Fruit fly (Drosophila melanogaster) whole organism, prepupa: ENCODE measurements around the gene zf30C.

ENCODE experiments used
- CG10631 ChIP-seq: fragments of 200-800 bp; sonication (Bioruptor generic); optimal IDR thresholded peaks from 2 replicates; lab custom pipeline; 2016; ENCODE audit warnings: missing biosample characterization, missing genetic modification characterization
- CG11294 ChIP-seq: fragments of 200-800 bp; sonication (Bioruptor generic); IDR thresholded peaks from 2 replicates; pipeline ENCODE4 v1.3.6; 2022; ENCODE audit warnings: missing biosample characterization, missing genetic modification characterization
- CG11762 ChIP-seq: fragments of 200-800 bp; sonication (Bioruptor generic); optimal IDR thresholded peaks from 3 replicates; lab custom pipeline; 2016; ENCODE audit warnings: missing biosample characterization, missing genetic modification characterization; ENCODE audit not compliant: insufficient read depth
- CG11902 ChIP-seq: fragments of 200-800 bp; sonication (Bioruptor generic); optimal IDR thresholded peaks from 3 replicates; lab custom pipeline; 2016; ENCODE audit warnings: missing biosample characterization, missing genetic modification characterization
- CG15336 ChIP-seq: fragments of 200-800 bp; sonication (Bioruptor generic); IDR thresholded peaks from 2 replicates; pipeline ENCODE4 v1.3.6; 2022; ENCODE audit warnings: missing biosample characterization, missing genetic modification characterization
- CG1621 ChIP-seq: fragments of 200-800 bp; sonication (Bioruptor generic); optimal IDR thresholded peaks from 3 replicates; lab custom pipeline; 2018; ENCODE audit warnings: missing biosample characterization, mild to moderate bottlenecking, missing genetic modification characterization
- CG16779 ChIP-seq: fragments of 200-800 bp; sonication (Bioruptor generic); optimal IDR thresholded peaks from 3 replicates; lab custom pipeline; 2017; ENCODE audit warnings: missing biosample characterization, mild to moderate bottlenecking, missing genetic modification characterization
- CG3032 ChIP-seq: fragments of 200-800 bp; optimal IDR thresholded peaks from 2 replicates; lab custom pipeline; 2019; ENCODE audit warnings: missing biosample characterization, mild to moderate bottlenecking, missing genetic modification characterization, moderate library complexity
- CG31627 ChIP-seq: fragments of 200-800 bp; sonication (Bioruptor generic); optimal IDR thresholded peaks from 3 replicates; lab custom pipeline; 2016; ENCODE audit warnings: missing biosample characterization, missing genetic modification characterization
- CG32006 ChIP-seq: fragments of 200-800 bp; sonication (Bioruptor generic); optimal IDR thresholded peaks from 3 replicates; lab custom pipeline; 2017; ENCODE audit warnings: missing biosample characterization, mild to moderate bottlenecking, missing genetic modification characterization
- CG34406 ChIP-seq: fragments of 200-800 bp; sonication (Bioruptor generic); optimal IDR thresholded peaks from 3 replicates; lab custom pipeline; 2016; ENCODE audit warnings: missing biosample characterization, missing genetic modification characterization
- CG4318 ChIP-seq: fragments of 200-800 bp; sonication (Bioruptor generic); optimal IDR thresholded peaks from 3 replicates; lab custom pipeline; 2017; ENCODE audit warnings: missing biosample characterization, mild to moderate bottlenecking, missing genetic modification characterization
- CG6276 ChIP-seq: fragments of 200-800 bp; sonication (Bioruptor generic); optimal IDR thresholded peaks from 2 replicates; lab custom pipeline; 2017; ENCODE audit warnings: missing biosample characterization, mild to moderate bottlenecking, missing genetic modification characterization
- CG6792 ChIP-seq: fragments of 200-800 bp; sonication (Bioruptor generic); optimal IDR thresholded peaks from 3 replicates; lab custom pipeline; 2016; ENCODE audit warnings: missing biosample characterization, missing genetic modification characterization
- CG6808 ChIP-seq: fragments of 200-800 bp; sonication (Bioruptor generic); optimal IDR thresholded peaks from 3 replicates; lab custom pipeline; 2017; ENCODE audit warnings: missing biosample characterization, missing genetic modification characterization, mild to moderate bottlenecking, moderate library complexity, missing genetic modification reagents
- CG7368 ChIP-seq: fragments of 200-800 bp; sonication (Bioruptor generic); optimal IDR thresholded peaks from 3 replicates; lab custom pipeline; 2016; ENCODE audit warnings: missing biosample characterization, missing genetic modification characterization
- CG8319 ChIP-seq: fragments of 200-800 bp; sonication (Bioruptor generic); optimal IDR thresholded peaks from 3 replicates; lab custom pipeline; 2016; ENCODE audit warnings: missing biosample characterization, missing genetic modification characterization
- CG8632 ChIP-seq: fragments of 200-800 bp; sonication (Bioruptor generic); optimal IDR thresholded peaks from 3 replicates; lab custom pipeline; 2016; ENCODE audit warnings: missing biosample characterization, missing genetic modification characterization
- CG9139 ChIP-seq: fragments of 200-800 bp; sonication (Bioruptor generic); optimal IDR thresholded peaks from 3 replicates; lab custom pipeline; 2017; ENCODE audit warnings: missing biosample characterization, mild to moderate bottlenecking, missing genetic modification characterization
- Eip75B ChIP-seq: fragments of 200-800 bp; sonication (Bioruptor generic); optimal IDR thresholded peaks from 3 replicates; lab custom pipeline; 2016; ENCODE audit warnings: missing biosample characterization, missing genetic modification characterization
- Eip78C ChIP-seq: fragments of 200-800 bp; sonication (Bioruptor generic); peaks from one replicate; lab custom pipeline; 2016; ENCODE audit warnings: missing biosample characterization, missing genetic modification characterization
- Eip93F ChIP-seq: fragments of 200-800 bp; sonication (Bioruptor generic); optimal IDR thresholded peaks from 2 replicates; lab custom pipeline; 2016; ENCODE audit warnings: missing biosample characterization, mild to moderate bottlenecking, missing genetic modification characterization
- Ets21C ChIP-seq: fragments of 200-800 bp; sonication (Bioruptor generic); optimal IDR thresholded peaks from 3 replicates; lab custom pipeline; 2016; ENCODE audit warnings: missing biosample characterization, missing genetic modification characterization
- Ets96B ChIP-seq: fragments of 200-800 bp; optimal IDR thresholded peaks from 2 replicates; lab custom pipeline; 2019; ENCODE audit warnings: missing biosample characterization, mild to moderate bottlenecking, missing genetic modification characterization, moderate library complexity
- Gug ChIP-seq: fragments of 200-800 bp; sonication (Bioruptor generic); IDR thresholded peaks from 2 replicates; pipeline ENCODE4 v1.3.6; 2022; ENCODE audit warnings: missing biosample characterization, missing genetic modification characterization
- Hr39 ChIP-seq: fragments of 200-800 bp; sonication (Bioruptor generic); optimal IDR thresholded peaks from 2 replicates; lab custom pipeline; 2016; ENCODE audit warnings: missing biosample characterization, missing genetic modification characterization
- Hr4 ChIP-seq: fragments of 200-800 bp; sonication (Bioruptor generic); optimal IDR thresholded peaks from 3 replicates; lab custom pipeline; 2016; ENCODE audit warnings: missing biosample characterization, missing genetic modification characterization
- Lpt ChIP-seq: fragments of 200-800 bp; sonication (Bioruptor generic); optimal IDR thresholded peaks from 3 replicates; lab custom pipeline; 2016; ENCODE audit warnings: missing biosample characterization, missing genetic modification characterization
- Met ChIP-seq: fragments of 200-800 bp; sonication (Bioruptor generic); optimal IDR thresholded peaks from 3 replicates; lab custom pipeline; 2016; ENCODE audit warnings: missing biosample characterization, missing genetic modification characterization
- Sox102F ChIP-seq: fragments of 200-800 bp; sonication (Bioruptor generic); optimal IDR thresholded peaks from 2 replicates; lab custom pipeline; 2016; ENCODE audit warnings: missing biosample characterization, mild to moderate bottlenecking, missing genetic modification characterization
- Sox15 ChIP-seq: fragments of 200-800 bp; sonication (Bioruptor generic); optimal IDR thresholded peaks from 3 replicates; lab custom pipeline; 2016; ENCODE audit warnings: missing biosample characterization, missing genetic modification characterization
- achi ChIP-seq: fragments of 200-800 bp; sonication (Bioruptor generic); optimal IDR thresholded peaks from 3 replicates; lab custom pipeline; 2016; ENCODE audit warnings: missing biosample characterization, missing genetic modification characterization
- acj6 ChIP-seq: fragments of 200-800 bp; sonication (Bioruptor generic); optimal IDR thresholded peaks from 3 replicates; lab custom pipeline; 2016; ENCODE audit warnings: missing biosample characterization, missing genetic modification characterization
- cyc ChIP-seq: fragments of 200-800 bp; sonication (Bioruptor generic); optimal IDR thresholded peaks from 3 replicates; lab custom pipeline; 2016; ENCODE audit warnings: missing biosample characterization, missing genetic modification characterization
- dac ChIP-seq: fragments of 200-800 bp; sonication (Bioruptor generic); optimal IDR thresholded peaks from 2 replicates; lab custom pipeline; 2017; ENCODE audit warnings: missing biosample characterization, mild to moderate bottlenecking, missing genetic modification characterization
- dsx ChIP-seq: fragments of 200-800 bp; optimal IDR thresholded peaks from 3 replicates; lab custom pipeline; 2019; ENCODE audit warnings: missing biosample characterization, mild to moderate bottlenecking, missing genetic modification characterization, moderate library complexity; ENCODE audit not compliant: poor library complexity, severe bottlenecking
- eg ChIP-seq: fragments of 200-800 bp; sonication (Bioruptor generic); IDR thresholded peaks from 3 replicates; pipeline ENCODE4 v1.3.6; 2022; ENCODE audit warnings: missing biosample characterization, missing genetic modification characterization
- esn ChIP-seq: fragments of 200-800 bp; sonication (Bioruptor generic); optimal IDR thresholded peaks from 2 replicates; lab custom pipeline; 2016; ENCODE audit warnings: missing biosample characterization, mild to moderate bottlenecking, missing genetic modification characterization, moderate library complexity
- fd59A ChIP-seq: fragments of 200-800 bp; sonication (Bioruptor generic); optimal IDR thresholded peaks from 2 replicates; lab custom pipeline; 2017; ENCODE audit warnings: missing biosample characterization, mild to moderate bottlenecking, missing genetic modification characterization, missing genetic modification reagents
- lz ChIP-seq: fragments of 200-800 bp; sonication (Bioruptor generic); optimal IDR thresholded peaks from 3 replicates; lab custom pipeline; 2016; ENCODE audit warnings: missing biosample characterization, missing genetic modification characterization
- pdm3 ChIP-seq: fragments of 200-800 bp; sonication (Bioruptor generic); optimal IDR thresholded peaks from 3 replicates; lab custom pipeline; 2016; ENCODE audit warnings: missing biosample characterization, missing genetic modification characterization
- salr ChIP-seq, 2 experiments: fragments of 200-800 bp; sonication (Bioruptor generic); optimal IDR thresholded peaks; 3 replicates each; lab custom pipeline; 2016 to 2018; ENCODE audit warnings: missing biosample characterization in 2 of 2, missing genetic modification characterization in 2 of 2, mild to moderate bottlenecking in 1 of 2
- spab ChIP-seq: fragments of 200-800 bp; sonication (Bioruptor generic); optimal IDR thresholded peaks from 2 replicates; lab custom pipeline; 2017; ENCODE audit warnings: missing biosample characterization, mild to moderate bottlenecking, missing genetic modification characterization, missing genetic modification reagents
- svp ChIP-seq: fragments of 200-800 bp; sonication (Bioruptor generic); peaks from one replicate; lab custom pipeline; 2016; ENCODE audit warnings: missing biosample characterization, missing genetic modification characterization
- vri ChIP-seq: fragments of 200-800 bp; sonication (Bioruptor generic); optimal IDR thresholded peaks from 3 replicates; lab custom pipeline; 2016; ENCODE audit warnings: missing biosample characterization, mild to moderate bottlenecking, missing genetic modification characterization

zf30C gene

DNA sequence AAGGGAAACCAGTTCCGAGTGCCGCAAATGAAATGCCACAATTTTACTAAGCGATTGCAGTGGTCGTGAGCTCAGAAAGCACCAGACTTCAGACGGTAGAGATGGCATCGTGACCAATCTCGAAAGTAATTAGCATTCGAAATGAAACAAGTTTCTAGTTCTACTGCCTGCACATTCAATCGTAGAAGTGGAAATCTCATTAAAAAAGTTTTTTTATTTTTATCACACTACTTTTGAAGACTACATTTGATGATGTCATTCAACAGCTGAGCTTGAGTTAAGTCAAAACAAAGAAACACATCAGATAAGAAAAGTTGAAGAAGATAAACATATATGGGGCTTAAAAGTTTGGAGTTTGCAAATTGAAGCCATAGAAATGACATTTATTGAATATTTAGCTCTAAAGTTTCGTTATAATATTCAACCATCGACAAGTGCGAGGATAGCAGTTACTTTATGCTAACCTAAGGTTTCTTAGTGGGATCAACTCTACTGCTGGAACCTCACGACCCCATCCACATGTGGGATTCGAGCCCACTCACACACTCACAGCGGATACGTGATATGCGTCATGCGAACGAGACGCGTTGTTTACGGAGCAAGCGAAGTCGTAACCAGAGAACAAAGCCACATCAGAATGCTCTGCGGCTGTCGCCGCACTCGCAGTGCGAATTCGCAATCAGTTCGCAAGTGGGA lies 22.0 kb upstream of the zf30C start, which contains the start of gene CG13117 (continued):
- TF ChIP-seq CG9139 (GFP tag; lab: Kevin White, UChicago) (no peak), Hr4 (GFP tag; lab: Kevin White, UChicago) (peak; percentile 49), CG6276 (GFP tag; lab: Kevin White, UChicago) (peak; percentile 37), Eip75B (GFP tag; lab: Kevin White, UChicago) (peak; percentile 49), CG4318 (peak; percentile 40), Gug (GFP tag; lab: Robert Waterston, UW) (peak; percentile 22; the same call in 1 of the 2 replicates), Ets96B (tag; lab: Kevin White, UChicago) (peak; percentile 25), Hr39 (GFP tag; lab: Kevin White, UChicago) (peak; percentile 48), CG6808 (peak; percentile 50)
- TF ChIP-seq, all 60 proteins: peak for 47

DNA sequence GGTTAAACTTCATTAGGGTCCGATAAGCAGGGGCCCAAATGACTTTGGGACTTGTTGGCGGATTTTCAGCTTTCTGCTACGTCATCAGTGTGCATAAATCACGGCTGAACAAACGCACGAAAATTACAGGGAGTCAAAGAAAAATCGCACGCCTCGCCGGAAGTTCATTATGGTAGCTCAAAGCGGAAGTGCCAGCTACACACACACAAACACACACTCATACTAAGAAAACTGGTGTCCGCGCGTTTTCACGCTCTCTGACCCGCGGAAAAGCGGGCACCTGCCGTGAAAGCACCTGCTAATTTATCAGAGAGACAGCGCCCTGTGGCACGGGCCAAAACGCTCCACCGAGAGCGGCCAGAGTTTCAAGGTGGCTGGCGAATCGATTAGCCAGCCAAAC lies 20.8 kb upstream of the zf30C start:
- no peak for TF ChIP-seq Eip93F (GFP tag; lab: Kevin White, UChicago)
- no peak for TF ChIP-seq CG8632 (GFP tag; lab: Kevin White, UChicago)

DNA sequence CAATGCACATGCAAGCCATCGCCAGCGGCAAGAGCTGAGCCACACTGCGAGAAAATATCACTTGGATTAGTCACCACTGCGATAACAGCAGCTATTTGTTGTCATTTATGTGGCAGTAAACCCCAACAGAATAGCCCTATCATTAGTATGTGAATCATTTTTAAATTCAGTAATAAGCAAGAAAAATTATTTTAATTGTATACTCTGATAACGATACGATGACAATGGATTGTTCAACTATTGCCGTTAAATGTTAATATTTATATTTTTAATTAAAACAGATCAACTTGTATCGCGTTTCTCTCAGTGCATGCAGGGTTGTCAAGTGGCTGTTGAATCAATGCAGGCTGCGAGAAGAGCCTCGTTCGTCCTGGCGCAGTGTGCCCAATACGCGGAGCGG lies 20.3 kb upstream of the zf30C start:
- TF ChIP-seq CG31627 (GFP tag; lab: Kevin White, UChicago) = peak; percentile 37
- TF ChIP-seq CG15336 (GFP tag; lab: Robert Waterston, UW) = no peak
- peak; percentile 2 for TF ChIP-seq CG6808
- TF ChIP-seq CG3032 (tag; lab: Kevin White, UChicago) = peak; percentile 28
- no peak for TF ChIP-seq CG11902
- peak; percentile 29 for TF ChIP-seq CG4318
- no peak for TF ChIP-seq CG11294 (GFP tag; lab: Robert Waterston, UW)
- TF ChIP-seq Hr4 (GFP tag; lab: Kevin White, UChicago) = peak; percentile 56
- TF ChIP-seq CG8632 (GFP tag; lab: Kevin White, UChicago) = peak; percentile 32
- peak; percentile 15 for TF ChIP-seq Sox102F (GFP tag; lab: Kevin White, UChicago)
- TF ChIP-seq cyc (GFP tag; lab: Kevin White, UChicago) = peak; percentile 36
- TF ChIP-seq Sox15 (GFP tag; lab: Kevin White, UChicago) = no peak
- no peak for TF ChIP-seq fd59A (GFP tag; lab: Kevin White, UChicago)
- peak; percentile 77 for TF ChIP-seq Eip78C (GFP tag; lab: Kevin White, UChicago)
- TF ChIP-seq CG16779 (tag; lab: Kevin White, UChicago) = peak; percentile 2
- peak; percentile 68 for TF ChIP-seq CG32006 (GFP tag; lab: Kevin White, UChicago)
- TF ChIP-seq Ets96B (tag; lab: Kevin White, UChicago) = peak; percentile 40
- peak; percentile 56 for TF ChIP-seq pdm3 (GFP tag; lab: Kevin White, UChicago)
- TF ChIP-seq esn (GFP tag; lab: Kevin White, UChicago) = no peak
- peak; percentile 37 for TF ChIP-seq acj6 (GFP tag; lab: Kevin White, UChicago)
- TF ChIP-seq CG1621 (tag; lab: Kevin White, UChicago) = no peak
- no peak for TF ChIP-seq dac (GFP tag; lab: Kevin White, UChicago)
- peak; percentile 45; the same call in 2 of the 3 replicates for TF ChIP-seq eg
- TF ChIP-seq Eip93F (GFP tag; lab: Kevin White, UChicago) = no peak
- peak; percentile 5 for TF ChIP-seq spab (GFP tag; lab: Kevin White, UChicago)
- TF ChIP-seq CG7368 (GFP tag; lab: Kevin White, UChicago) = no peak
- TF ChIP-seq CG8319 (GFP tag; lab: Kevin White, UChicago) = peak; percentile 9
- peak; percentile 21 for TF ChIP-seq Hr39 (GFP tag; lab: Kevin White, UChicago)
- TF ChIP-seq Ets21C (GFP tag; lab: Kevin White, UChicago) = no peak
- TF ChIP-seq vri = no peak
- no peak for TF ChIP-seq salr (GFP tag; optimal IDR thresholded peaks at IDR 0.05; lab: Kevin White, UChicago)
- TF ChIP-seq Met (GFP tag; lab: Kevin White, UChicago) = peak; percentile 25
- TF ChIP-seq dsx (GFP tag; lab: Kevin White, UChicago) = peak; percentile 16
- TF ChIP-seq CG6792 (GFP tag; lab: Kevin White, UChicago) = peak; percentile 4
- no peak for TF ChIP-seq CG11762 (GFP tag; lab: Kevin White, UChicago)
- TF ChIP-seq CG34406 (GFP tag; lab: Kevin White, UChicago) = peak; percentile 39
- peak; percentile 44 for TF ChIP-seq CG10631 (GFP tag; lab: Kevin White, UChicago)
- TF ChIP-seq Gug (GFP tag; lab: Robert Waterston, UW) = peak; percentile 22; the same call in 1 of the 2 replicates
- TF ChIP-seq CG6276 (GFP tag; lab: Kevin White, UChicago) = peak; percentile 31
- no peak for TF ChIP-seq CG9139 (GFP tag; lab: Kevin White, UChicago)
- peak; percentile 28 for TF ChIP-seq lz
- TF ChIP-seq svp (GFP tag; lab: Kevin White, UChicago) = peak; percentile 68
- peak; percentile 26 for TF ChIP-seq achi (GFP tag; lab: Kevin White, UChicago)
- TF ChIP-seq Lpt = peak; percentile 15
